Fruit fly (Drosophila melanogaster) whole organism, embryonic: ENCODE results near the gene CG43049.
A peak's percentile ranks its signal among the peaks of the same experiment; 100 is the strongest.

ENCODE experiments used
- Atf-2 ChIP-seq: fragments of 200-800 bp; sonication (Bioruptor generic); optimal IDR thresholded peaks from 2 replicates; lab custom pipeline; 2016; ENCODE audit warnings: missing biosample characterization, missing genetic modification characterization
- CG10654 ChIP-seq: fragments of 200-800 bp; sonication (Bioruptor generic); optimal IDR thresholded peaks from 2 replicates; lab custom pipeline; 2016; ENCODE audit warnings: missing biosample characterization, missing genetic modification characterization
- CG11398 ChIP-seq: fragments of 200-800 bp; sonication (Bioruptor generic); optimal IDR thresholded peaks from 2 replicates; lab custom pipeline; 2016; ENCODE audit warnings: missing biosample characterization, missing genetic modification characterization
- CG11504 ChIP-seq: fragments of 200-800 bp; sonication (Bioruptor generic); optimal IDR thresholded peaks from 3 replicates; lab custom pipeline; 2019; ENCODE audit warnings: missing biosample characterization, mild to moderate bottlenecking, missing genetic modification characterization, moderate library complexity
- CG11696 ChIP-seq: fragments of 200-800 bp; sonication (Bioruptor generic); IDR thresholded peaks from 2 replicates; pipeline ENCODE4 v1.3.6; 2022; ENCODE audit warnings: missing biosample characterization, missing genetic modification characterization
- CG14014 ChIP-seq: fragments of 200-800 bp; sonication (Bioruptor generic); IDR thresholded peaks from 2 replicates; pipeline ENCODE4 v1.3.6; 2022; ENCODE audit warnings: missing biosample characterization, missing genetic modification characterization
- CG16779 ChIP-seq: fragments of 200-800 bp; sonication (Bioruptor generic); IDR thresholded peaks from 2 replicates; pipeline ENCODE4 v1.3.6; 2022; ENCODE audit warnings: missing biosample characterization, missing genetic modification characterization
- CG17385 ChIP-seq: fragments of 200-800 bp; sonication (Bioruptor generic); optimal IDR thresholded peaks from 3 replicates; lab custom pipeline; 2018; ENCODE audit warnings: missing biosample characterization, mild to moderate bottlenecking, missing genetic modification characterization
- CG18262 ChIP-seq: fragments of 200-800 bp; optimal IDR thresholded peaks from 3 replicates; lab custom pipeline; 2019; ENCODE audit warnings: missing biosample characterization, mild to moderate bottlenecking, missing genetic modification characterization, moderate library complexity
- CG18764 ChIP-seq: fragments of 200-800 bp; sonication (Bioruptor generic); optimal IDR thresholded peaks from 3 replicates; lab custom pipeline; 2016; ENCODE audit warnings: missing biosample characterization, missing genetic modification characterization
- CG2116 ChIP-seq: fragments of 200-800 bp; sonication (Bioruptor generic); optimal IDR thresholded peaks from 3 replicates; lab custom pipeline; 2018; ENCODE audit warnings: missing biosample characterization, mild to moderate bottlenecking, missing genetic modification characterization
- CG2129 ChIP-seq: fragments of 200-800 bp; sonication (Bioruptor generic); IDR thresholded peaks from 2 replicates; pipeline ENCODE4 v1.3.6; 2022; ENCODE audit warnings: missing biosample characterization, missing genetic modification characterization; ENCODE audit not compliant: partially characterized antibody
- CG31441 ChIP-seq: fragments of 200-800 bp; sonication (Bioruptor generic); IDR thresholded peaks from 2 replicates; pipeline ENCODE4 v1.3.6; 2022; ENCODE audit warnings: missing biosample characterization, missing genetic modification characterization
- CG5180 ChIP-seq: fragments of 200-800 bp; sonication (Bioruptor generic); optimal IDR thresholded peaks from 3 replicates; lab custom pipeline; 2017; ENCODE audit warnings: missing biosample characterization, missing genetic modification characterization, mild to moderate bottlenecking, moderate library complexity, missing genetic modification reagents
- CG6813 ChIP-seq: fragments of 200-800 bp; sonication (Bioruptor generic); optimal IDR thresholded peaks from 2 replicates; lab custom pipeline; 2017; ENCODE audit warnings: missing biosample characterization, missing genetic modification characterization, mild to moderate bottlenecking, moderate library complexity, missing genetic modification reagents
- CG9817 ChIP-seq: fragments of 200-800 bp; sonication (Bioruptor generic); optimal IDR thresholded peaks from 2 replicates; lab custom pipeline; 2018; ENCODE audit warnings: missing biosample characterization, mild to moderate bottlenecking, missing genetic modification characterization, moderate library complexity
- CTCF ChIP-seq: fragments of 200-800 bp; sonication (Bioruptor generic); optimal IDR thresholded peaks from 2 replicates; lab custom pipeline; 2017; ENCODE audit warnings: missing biosample characterization, mild to moderate bottlenecking, missing genetic modification characterization, moderate library complexity
- Chrac-16 ChIP-seq: fragments of 200-800 bp; sonication (Bioruptor generic); optimal IDR thresholded peaks from 3 replicates; lab custom pipeline; 2016; ENCODE audit warnings: missing biosample characterization, missing genetic modification characterization
- Ets65A ChIP-seq: fragments of 200-800 bp; sonication (Bioruptor generic); peaks from one replicate; lab custom pipeline; 2016; ENCODE audit warnings: missing biosample characterization, missing genetic modification characterization
- HLH54F ChIP-seq: fragments of 200-800 bp; sonication (Bioruptor generic); optimal IDR thresholded peaks from 3 replicates; lab custom pipeline; 2016; ENCODE audit warnings: missing biosample characterization, missing genetic modification characterization
- Hr3 ChIP-seq: fragments of 200-800 bp; sonication (Bioruptor generic); optimal IDR thresholded peaks from 3 replicates; lab custom pipeline; 2016; ENCODE audit warnings: missing biosample characterization, missing genetic modification characterization
- Hr51 ChIP-seq, 2 experiments: fragments of 200-800 bp; sonication (Bioruptor generic); optimal IDR thresholded peaks; 2 replicates in 1 of 2; 3 replicates in 1 of 2; lab custom pipeline; 2016 to 2018; ENCODE audit warnings: missing biosample characterization in 2 of 2, missing genetic modification characterization in 2 of 2, mild to moderate bottlenecking in 1 of 2, moderate library complexity in 1 of 2
- Hr78 ChIP-seq, 2 experiments: fragments of 200-800 bp in 1 of 2; fragments of >200 bp in 1 of 2; sonication (Bioruptor generic) in 1 of 2; optimal IDR thresholded peaks; 2 replicates each; lab custom pipeline; 2017 to 2019; ENCODE audit warnings: missing biosample characterization in 2 of 2, missing genetic modification characterization in 2 of 2, mild to moderate bottlenecking in 1 of 2, moderate library complexity in 1 of 2
- NfI ChIP-seq: fragments of 200-800 bp; sonication (Bioruptor generic); optimal IDR thresholded peaks from 3 replicates; lab custom pipeline; 2018; ENCODE audit warnings: missing biosample characterization, mild to moderate bottlenecking, missing genetic modification characterization, moderate library complexity
- Pdp1 ChIP-seq, 2 experiments: fragments of 200-800 bp; sonication (Bioruptor generic); optimal IDR thresholded peaks; 3 replicates each; lab custom pipeline; 2016; ENCODE audit warnings: missing biosample characterization in 2 of 2, missing genetic modification characterization in 2 of 2, mild to moderate bottlenecking in 1 of 2, moderate library complexity in 1 of 2
- Scr ChIP-seq: fragments of 200-800 bp; sonication (Bioruptor generic); IDR thresholded peaks from 2 replicates; pipeline ENCODE4 v1.3.6; 2022; ENCODE audit warnings: missing biosample characterization, missing genetic modification characterization; ENCODE audit not compliant: partially characterized antibody
- Vsx1 ChIP-seq: fragments of 200-800 bp; sonication (Bioruptor generic); optimal IDR thresholded peaks from 2 replicates; lab custom pipeline; 2017; ENCODE audit warnings: missing biosample characterization, mild to moderate bottlenecking, missing genetic modification characterization, missing genetic modification reagents
- ab ChIP-seq: fragments of 200-800 bp; sonication (Bioruptor generic); optimal IDR thresholded peaks from 2 replicates; lab custom pipeline; 2016; ENCODE audit warnings: missing biosample characterization, missing genetic modification characterization
- bowl ChIP-seq: fragments of 200-800 bp; sonication (Bioruptor generic); IDR thresholded peaks from 2 replicates; pipeline ENCODE4 v1.3.6; 2022; ENCODE audit warnings: missing biosample characterization, missing genetic modification characterization
- btn ChIP-seq: fragments of 200-800 bp; sonication (Bioruptor generic); optimal IDR thresholded peaks from 2 replicates; lab custom pipeline; 2016; ENCODE audit warnings: missing biosample characterization, missing genetic modification characterization
- cas ChIP-seq: fragments of 200-800 bp; sonication (Bioruptor generic); IDR thresholded peaks from 2 replicates; pipeline ENCODE4 v1.3.6; 2022; ENCODE audit warnings: missing biosample characterization, missing genetic modification characterization
- da ChIP-seq: fragments of 200-800 bp; sonication (Bioruptor generic); optimal IDR thresholded peaks from 2 replicates; lab custom pipeline; 2016; ENCODE audit warnings: missing biosample characterization, missing genetic modification characterization
- dysf ChIP-seq: fragments of 200-800 bp; sonication (Bioruptor generic); IDR thresholded peaks from 3 replicates; pipeline ENCODE4 v1.3.6; 2022; ENCODE audit warnings: missing biosample characterization, missing genetic modification characterization
- eve ChIP-seq, 2 experiments: fragments of >200 bp; optimal IDR thresholded peaks; 2 replicates each; lab custom pipeline; 2017; ENCODE audit warnings: missing biosample characterization in 2 of 2, missing genetic modification characterization in 2 of 2
- gcm2 ChIP-seq: fragments of 200-800 bp; sonication (Bioruptor generic); optimal IDR thresholded peaks from 2 replicates; lab custom pipeline; 2016; ENCODE audit warnings: missing biosample characterization, missing genetic modification characterization
- gsb-n ChIP-seq: fragments of 200-800 bp; sonication (Bioruptor generic); optimal IDR thresholded peaks from 3 replicates; lab custom pipeline; 2018; ENCODE audit warnings: missing biosample characterization, mild to moderate bottlenecking, missing genetic modification characterization
- hbn ChIP-seq: fragments of 200-800 bp; sonication (Bioruptor generic); IDR thresholded peaks from 2 replicates; pipeline ENCODE4 v1.3.6; 2022; ENCODE audit warnings: missing biosample characterization, missing genetic modification characterization; ENCODE audit not compliant: partially characterized antibody
- her ChIP-seq: fragments of 200-800 bp; sonication (Bioruptor generic); optimal IDR thresholded peaks from 2 replicates; lab custom pipeline; 2016; ENCODE audit warnings: missing biosample characterization, missing genetic modification characterization
- jumu ChIP-seq: fragments of 200-800 bp; sonication (Bioruptor generic); optimal IDR thresholded peaks from 3 replicates; lab custom pipeline; 2016; ENCODE audit warnings: missing biosample characterization, missing genetic modification characterization
- lilli ChIP-seq: fragments of 200-800 bp; sonication (Bioruptor generic); optimal IDR thresholded peaks from 3 replicates; lab custom pipeline; 2016; ENCODE audit warnings: missing biosample characterization, missing genetic modification characterization
- lov ChIP-seq, 2 experiments: fragments of 200-800 bp in 1 of 2; fragments of >200 bp in 1 of 2; sonication (Bioruptor generic) in 1 of 2; IDR thresholded peaks in 1 of 2; optimal IDR thresholded peaks in 1 of 2; 2 replicates in 1 of 2; 3 replicates in 1 of 2; pipeline versions ENCODE4 v1.3.6 to Lab custom; 2017 to 2022; ENCODE audit warnings: missing biosample characterization in 1 of 2, missing genetic modification characterization in 1 of 2
- luna ChIP-seq: fragments of 200-800 bp; sonication (Bioruptor generic); optimal IDR thresholded peaks from 2 replicates; lab custom pipeline; 2016; ENCODE audit warnings: missing biosample characterization, missing genetic modification characterization
- rib ChIP-seq: fragments of 200-800 bp; sonication (Bioruptor generic); IDR thresholded peaks from 2 replicates; pipeline ENCODE4 v1.3.6; 2022; ENCODE audit warnings: missing biosample characterization, missing genetic modification characterization
- ro ChIP-seq: fragments of 200-800 bp; sonication (Bioruptor generic); IDR thresholded peaks from 2 replicates; pipeline ENCODE4 v1.3.6; 2022; ENCODE audit warnings: missing biosample characterization, missing genetic modification characterization
- sens-2 ChIP-seq: fragments of 200-800 bp; sonication (Bioruptor generic); IDR thresholded peaks from 2 replicates; pipeline ENCODE4 v1.3.6; 2022; ENCODE audit warnings: missing biosample characterization, missing genetic modification characterization
- unc-4 ChIP-seq: fragments of 200-800 bp; sonication (Bioruptor generic); IDR thresholded peaks from 2 replicates; pipeline ENCODE4 v1.3.6; 2022; ENCODE audit warnings: missing biosample characterization, missing genetic modification characterization; ENCODE audit not compliant: partially characterized antibody
- usp ChIP-seq: fragments of >200 bp; optimal IDR thresholded peaks from 2 replicates; lab custom pipeline; 2017; ENCODE audit warnings: missing biosample characterization, missing genetic modification characterization
- wdn ChIP-seq: fragments of 200-800 bp; sonication (Bioruptor generic); IDR thresholded peaks from 2 replicates; pipeline ENCODE4 v1.3.6; 2022; ENCODE audit warnings: missing biosample characterization, missing genetic modification characterization
- z ChIP-seq: fragments of 200-800 bp; sonication (Bioruptor generic); IDR thresholded peaks from 3 replicates; pipeline ENCODE4 v1.3.6; 2022; ENCODE audit warnings: missing biosample characterization, missing genetic modification characterization
- zfh2 ChIP-seq: fragments of 200-800 bp; sonication (Bioruptor generic); optimal IDR thresholded peaks from 2 replicates; lab custom pipeline; 2016; ENCODE audit warnings: missing biosample characterization, missing genetic modification characterization

Gene CG43049

dm6 chr3L:18898770-18899278, 26.1 kb upstream of the CG43049 start, which contains the start of gene RpL26 (continued):
- no peak for TF ChIP-seq CG11504 (tag; lab: Kevin White, UChicago)
- peak; percentile 99 for TF ChIP-seq Scr
- no peak for TF ChIP-seq CG6813
- peak; percentile 63 for TF ChIP-seq CG10654 (GFP tag; lab: Kevin White, UChicago)
- TF ChIP-seq HLH54F = peak; percentile 86
- TF ChIP-seq usp = no peak
- TF ChIP-seq sens-2 = no peak
- peak; percentile 84; the same call in 2 of the 3 replicates for TF ChIP-seq dysf (GFP tag; lab: Robert Waterston, UW)
- TF ChIP-seq lilli = peak; percentile 84
- peak; percentile 73 for TF ChIP-seq Atf-2 (GFP tag; lab: Kevin White, UChicago)
- TF ChIP-seq unc-4 (GFP tag; lab: Robert Waterston, UW) = peak; percentile 94
- 0 out of 2 replicates have a peak, but pooled peaks have one; percentile 12 for TF ChIP-seq CG16779 (GFP tag; lab: Robert Waterston, UW)
- peak; percentile 25 for TF ChIP-seq CG18764 (GFP tag; lab: Kevin White, UChicago)
- no peak for TF ChIP-seq cas (GFP tag; lab: Robert Waterston, UW)
- no peak for TF ChIP-seq wdn (GFP tag; lab: Robert Waterston, UW)
- TF ChIP-seq eve (GFP tag; optimal IDR thresholded peaks at IDR 0.05; lab: Kevin White, UChicago) = no peak
- TF ChIP-seq Ets65A = peak; percentile 98
- no peak for TF ChIP-seq gsb-n (tag; lab: Kevin White, UChicago)
- TF ChIP-seq ro (GFP tag; lab: Robert Waterston, UW) = no peak
- peak; percentile 74 for TF ChIP-seq Hr3 (GFP tag; lab: Kevin White, UChicago)
- no peak for TF ChIP-seq rib (GFP tag; lab: Robert Waterston, UW)
- TF ChIP-seq btn (GFP tag; lab: Kevin White, UChicago) = no peak
- no peak for TF ChIP-seq Vsx1 (GFP tag; lab: Kevin White, UChicago)
- no peak for TF ChIP-seq CG11696 (GFP tag; lab: Robert Waterston, UW)
- TF ChIP-seq zfh2 (GFP tag; lab: Kevin White, UChicago) = peak; percentile 85
- TF ChIP-seq CG14014 (GFP tag; lab: Robert Waterston, UW) = peak; percentile 46; the same call in 1 of the 2 replicates
- TF ChIP-seq lov (optimal IDR thresholded peaks at IDR 0.05; lab: Kevin White, UChicago) = no peak
- TF ChIP-seq lov (GFP tag; IDR thresholded peaks at IDR 0.05; lab: Robert Waterston, UW) = 0 out of 3 replicates have a peak, but pooled peaks have one; percentile 21
- peak; percentile 84 for TF ChIP-seq CG2116 (GFP tag; lab: Kevin White, UChicago)
- TF ChIP-seq CG31441 (GFP tag; lab: Robert Waterston, UW) = peak; percentile 62
- TF ChIP-seq CG11398 (GFP tag; lab: Kevin White, UChicago) = peak; percentile 57
- TF ChIP-seq z (GFP tag; lab: Robert Waterston, UW) = no peak
- peak; percentile 79 for TF ChIP-seq Chrac-16 (GFP tag; lab: Kevin White, UChicago)
- peak; percentile 74 for TF ChIP-seq CG17385 (GFP tag; lab: Kevin White, UChicago)
- peak; percentile 41 for TF ChIP-seq her
- TF ChIP-seq NfI = peak; percentile 84
- TF ChIP-seq Hr78 (GFP tag; optimal IDR thresholded peaks at IDR 0.05; lab: Kevin White, UChicago) = no peak
- TF ChIP-seq gcm2 (GFP tag; lab: Kevin White, UChicago) = peak; percentile 24
- peak; percentile 60 for TF ChIP-seq CG18262 (tag; lab: Kevin White, UChicago)
- TF ChIP-seq CG9817 (tag; lab: Kevin White, UChicago) = peak; percentile 85
- no peak for TF ChIP-seq CG5180 (GFP tag; lab: Kevin White, UChicago)
- no peak for TF ChIP-seq CTCF
- no peak for TF ChIP-seq bowl (GFP tag; lab: Robert Waterston, UW)
- TF ChIP-seq jumu = peak; percentile 81
- TF ChIP-seq ab (GFP tag; lab: Kevin White, UChicago) = peak; percentile 14
- peak; percentile 95 for TF ChIP-seq hbn (GFP tag; lab: Robert Waterston, UW)
- TF ChIP-seq Pdp1 (GFP tag; optimal IDR thresholded peaks at IDR 0.05; lab: Kevin White, UChicago) = peak; percentile 70 to 84
- peak; percentile 98 for TF ChIP-seq CG2129
- TF ChIP-seq Hr51 (GFP tag; optimal IDR thresholded peaks at IDR 0.05; lab: Kevin White, UChicago) = peak; percentile 74 to 78
- peak; percentile 80 for TF ChIP-seq da (GFP tag; lab: Kevin White, UChicago)
- TF ChIP-seq luna (GFP tag; lab: Kevin White, UChicago) = peak; percentile 74
